Fruit fly (Drosophila melanogaster) S2 (cell line): ENCODE data around the gene Rhau.
A peak's percentile ranks its signal among the peaks of the same experiment; 100 is the strongest.

Experiments
- CG8478 ChIP-seq: fragments of >200 bp; optimal IDR thresholded peaks from 2 replicates; lab custom pipeline; 2018
- CTCF ChIP-seq, 2 experiments: fragments of >200 bp; optimal IDR thresholded peaks; 2 replicates each; lab custom pipeline; 2018

The Rhau gene

DNA sequence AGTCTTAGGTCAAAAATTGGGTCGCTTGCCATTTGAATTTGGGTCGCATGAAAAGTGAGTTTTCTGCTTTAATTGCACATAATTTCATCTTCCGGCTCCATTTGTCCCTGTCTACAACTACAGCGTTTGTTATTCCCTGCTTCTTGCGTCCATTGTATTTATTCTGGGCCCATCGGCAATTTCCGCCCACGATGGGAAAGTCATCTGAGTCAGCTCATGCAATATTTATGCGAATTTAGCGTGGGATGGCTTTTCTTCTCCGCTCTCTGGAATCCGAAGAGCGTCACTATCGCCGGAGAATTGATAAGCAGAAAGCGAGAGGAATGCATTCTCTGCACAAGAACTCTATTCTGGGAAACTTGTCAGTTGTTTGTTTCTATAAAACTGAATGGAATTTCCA lies 34.7 kb upstream of the Rhau start:
- TF ChIP-seq CG8478 (no peak), CTCF (optimal IDR thresholded peaks at IDR 0.05; lab: Kevin White, UChicago) (no peak)

DNA sequence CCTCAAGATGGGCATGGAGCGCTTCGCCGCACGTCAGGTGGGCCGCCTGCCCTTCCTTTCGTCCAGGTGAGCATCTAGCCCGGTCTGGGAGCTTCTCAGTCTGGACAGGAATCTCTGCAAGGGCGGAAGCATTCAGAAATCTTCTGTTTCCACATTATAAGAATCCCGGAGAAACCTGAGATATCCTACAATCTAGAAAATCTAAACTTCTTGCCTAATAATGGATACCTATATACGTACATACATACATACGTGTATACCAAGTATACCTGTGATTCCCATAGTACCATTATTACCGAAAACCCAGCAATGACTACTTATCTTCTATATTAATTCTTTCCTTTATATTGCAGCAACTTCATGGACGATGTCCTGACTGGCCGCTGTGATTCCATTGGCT lies 30.3 kb upstream of the Rhau start:
- no peak for TF ChIP-seq CG8478
- TF ChIP-seq CTCF (optimal IDR thresholded peaks at IDR 0.05; lab: Kevin White, UChicago) = no peak

DNA sequence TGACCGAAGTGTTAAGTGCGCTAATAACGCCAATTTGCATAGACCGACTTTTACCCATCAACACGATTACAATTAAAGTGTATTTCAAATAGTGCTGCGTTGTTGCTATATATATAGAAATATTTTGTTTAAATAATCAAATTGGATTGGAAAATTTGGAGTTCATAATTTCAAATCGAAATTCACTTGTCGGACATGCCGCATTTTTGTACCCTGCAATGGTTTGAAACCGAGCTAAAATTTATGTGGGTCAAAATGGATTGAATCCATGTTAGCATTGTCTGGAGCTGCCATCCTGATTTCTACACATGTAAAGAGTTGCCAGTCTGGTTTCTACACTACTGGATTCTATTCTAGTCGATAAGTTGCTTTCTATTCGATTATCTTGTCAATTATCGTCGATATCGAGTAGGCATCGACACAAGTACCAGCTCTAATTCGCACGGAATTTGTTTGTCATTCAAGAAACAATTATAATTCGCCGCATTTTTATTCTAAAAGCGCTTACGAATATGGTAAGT lies 29.5 kb upstream of the Rhau start, which contains the start of gene Pomp:
Pomp (plus strand) TSS at position 386 of the 521 bp plus-strand sequence.
- peak; percentile 77 to 78 for TF ChIP-seq CTCF (optimal IDR thresholded peaks at IDR 0.05; lab: Kevin White, UChicago)
- TF ChIP-seq CG8478 = no peak

DNA sequence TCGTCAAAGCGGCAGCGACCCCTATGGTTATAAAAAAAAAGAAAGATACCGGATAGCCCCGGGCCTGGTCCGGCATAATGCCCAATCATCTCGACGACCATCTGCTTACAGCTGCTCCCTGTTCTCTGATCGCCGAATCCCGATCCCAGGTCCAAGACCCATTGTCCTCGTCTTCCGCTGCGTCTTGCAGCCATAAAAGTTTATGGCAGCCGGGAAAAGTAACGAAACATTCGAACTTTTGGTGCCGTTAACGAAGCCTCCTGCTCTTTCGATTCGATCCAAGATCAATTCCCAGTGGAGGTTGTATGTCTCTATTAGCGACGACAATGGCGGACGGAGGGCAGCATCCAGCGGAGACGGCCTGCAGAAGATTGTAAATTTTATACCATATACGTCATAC lies 27.5 kb upstream of the Rhau start:
- TF ChIP-seq CTCF (optimal IDR thresholded peaks at IDR 0.05; lab: Kevin White, UChicago) (no peak), CG8478 (no peak)

DNA sequence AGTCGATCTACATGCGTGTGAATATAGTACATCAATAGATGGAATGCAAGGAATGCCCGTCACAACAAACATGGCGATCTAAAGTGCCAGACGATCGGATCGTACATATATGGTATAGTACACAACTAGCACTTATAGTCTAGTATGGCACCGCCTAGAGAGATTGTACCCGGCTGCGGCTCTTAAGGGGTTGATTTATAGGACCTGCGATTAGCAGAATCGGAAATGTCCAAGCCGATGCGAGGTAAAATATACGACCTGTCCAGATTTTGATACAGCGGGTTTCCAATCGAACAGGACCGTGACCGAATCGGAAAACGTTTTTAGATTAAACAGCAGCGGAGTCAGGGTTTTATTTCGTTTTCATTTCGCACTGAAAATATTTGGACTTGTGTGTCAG lies 26.1 kb upstream of the Rhau start:
- TF ChIP-seq CG8478 = no peak
- no peak for TF ChIP-seq CTCF (optimal IDR thresholded peaks at IDR 0.05; lab: Kevin White, UChicago)

DNA sequence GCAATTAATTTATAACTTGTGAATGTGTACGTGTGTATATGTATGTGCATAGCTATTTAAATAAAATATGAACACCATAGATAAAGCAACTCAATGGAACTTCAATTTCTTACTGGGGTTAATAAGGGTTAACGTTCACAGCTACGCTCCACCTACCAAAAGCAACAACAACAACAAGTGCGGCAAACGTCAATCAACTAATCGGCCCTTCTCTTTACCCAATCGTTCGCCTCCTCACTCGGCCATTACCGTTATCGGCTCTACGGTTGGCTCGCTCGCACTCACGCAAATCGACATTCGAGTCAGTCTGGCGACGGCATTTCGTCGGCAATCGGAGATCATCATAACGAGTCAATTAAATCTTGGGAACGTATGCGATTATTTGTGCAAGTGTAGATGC lies 25.3 kb upstream of the Rhau start:
- TF ChIP-seq CTCF (optimal IDR thresholded peaks at IDR 0.05; lab: Kevin White, UChicago) (no peak), CG8478 (no peak)

DNA sequence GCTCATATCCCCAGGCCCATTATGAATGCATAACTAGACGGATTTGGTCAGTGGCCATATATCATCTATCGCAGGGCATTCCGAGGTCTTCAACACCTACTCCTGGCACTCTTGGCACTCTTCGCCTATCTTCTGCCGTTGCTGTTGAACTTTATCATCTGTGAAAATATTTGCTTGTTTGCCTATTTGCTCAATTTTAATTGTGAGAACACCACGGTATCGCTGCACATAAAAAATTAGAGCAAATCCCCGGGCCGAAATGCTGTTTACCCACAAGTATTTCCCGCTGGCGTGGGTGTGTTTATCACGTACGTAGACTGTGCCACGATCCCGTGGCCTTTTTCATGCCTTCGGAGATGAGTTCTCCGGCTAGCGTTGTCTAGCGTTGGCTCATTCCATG lies 23.0 kb upstream of the Rhau start:
- TF ChIP-seq CTCF (optimal IDR thresholded peaks at IDR 0.05; lab: Kevin White, UChicago) (no peak), CG8478 (no peak)

DNA sequence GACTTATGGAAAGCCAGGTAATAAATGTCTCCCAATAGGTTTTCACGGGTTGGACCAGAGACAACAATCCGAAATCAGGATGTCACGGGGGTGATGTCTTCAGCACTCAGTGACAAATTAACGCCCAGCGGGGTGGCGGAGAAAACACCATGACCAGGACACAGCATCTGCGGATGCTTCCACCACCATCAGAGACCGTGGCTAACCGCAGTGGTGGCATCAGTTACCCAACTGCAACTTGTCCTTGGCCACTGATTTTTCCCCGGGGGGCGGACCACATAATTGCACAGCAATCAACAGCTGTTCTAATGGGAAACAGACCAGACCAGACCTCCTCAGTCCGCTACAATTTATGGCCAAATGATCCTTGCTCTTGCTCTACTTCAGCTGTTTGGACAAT lies 20.6 kb upstream of the Rhau start:
- no peak for TF ChIP-seq CG8478
- no peak for TF ChIP-seq CTCF (optimal IDR thresholded peaks at IDR 0.05; lab: Kevin White, UChicago)

DNA sequence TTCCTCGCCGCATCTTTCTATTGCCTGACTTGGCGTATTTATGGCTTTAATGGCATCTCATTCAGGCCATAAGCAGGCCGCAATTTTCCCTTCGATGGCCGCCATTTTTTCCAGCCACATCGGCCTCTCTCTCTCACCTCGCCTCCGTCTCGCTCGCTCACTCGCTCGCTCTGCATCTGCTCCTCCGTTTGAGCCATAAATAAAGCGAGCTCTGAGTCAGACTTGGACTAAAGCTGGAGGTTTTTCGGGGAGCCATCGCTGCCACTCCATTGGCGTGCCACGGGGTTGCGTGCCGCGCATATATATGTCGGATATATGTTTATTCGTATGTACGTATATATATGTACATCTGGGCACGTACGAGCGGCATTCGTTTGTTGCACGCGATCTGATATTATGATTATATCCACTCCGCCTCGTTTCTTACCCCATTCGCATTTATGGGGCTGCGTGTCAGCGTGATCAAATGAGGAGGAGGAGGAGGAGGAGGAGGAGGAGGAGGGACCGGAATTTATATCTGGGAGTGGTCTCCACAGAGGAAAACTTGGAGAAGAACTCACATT lies 19.2 kb upstream of the Rhau start:
- TF ChIP-seq CG8478 (no peak), CTCF (optimal IDR thresholded peaks at IDR 0.05; lab: Kevin White, UChicago) (no peak)

DNA sequence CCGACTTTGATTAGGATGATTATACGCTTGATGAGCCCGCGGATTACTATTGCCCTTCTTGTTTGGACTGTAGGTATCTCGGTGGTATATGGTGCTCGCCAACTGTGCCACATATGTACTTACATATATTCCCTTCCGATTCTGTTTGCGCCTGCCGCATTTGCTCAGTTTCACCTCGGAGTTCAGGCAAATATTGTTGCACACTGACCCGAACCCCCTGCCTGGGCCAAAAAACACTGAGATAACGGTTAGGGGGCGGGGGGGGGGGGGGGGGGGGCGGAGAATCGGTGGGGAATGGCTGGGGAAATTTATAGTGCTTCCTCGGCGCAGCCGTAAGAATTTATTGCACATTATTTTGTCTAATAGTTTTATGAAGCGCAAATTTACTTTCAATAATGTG lies 18.2 kb upstream of the Rhau start:
- no peak for TF ChIP-seq CG8478
- TF ChIP-seq CTCF (optimal IDR thresholded peaks at IDR 0.05; lab: Kevin White, UChicago) = no peak

DNA sequence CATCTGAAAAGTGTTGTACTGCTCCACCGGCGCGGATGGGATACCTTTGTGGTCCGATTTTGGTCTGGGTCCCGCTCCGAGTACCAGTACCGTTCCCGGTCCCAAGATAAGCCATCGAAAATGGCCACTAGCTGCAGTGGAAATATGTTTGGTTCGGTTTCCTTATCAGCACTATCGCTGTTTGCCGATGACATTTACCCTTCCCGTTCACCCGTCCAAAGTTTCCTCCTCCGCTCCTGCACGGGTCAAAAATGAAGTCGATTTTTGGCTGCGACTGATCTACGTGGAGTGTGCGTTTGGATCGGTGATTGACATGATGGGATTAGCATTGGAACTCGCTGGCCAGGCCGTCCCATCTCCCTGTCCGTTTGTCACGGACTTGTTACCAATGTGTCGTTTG lies 16.7 kb upstream of the Rhau start:
- TF ChIP-seq CG8478 (no peak), CTCF (optimal IDR thresholded peaks at IDR 0.05; lab: Kevin White, UChicago) (no peak)

DNA sequence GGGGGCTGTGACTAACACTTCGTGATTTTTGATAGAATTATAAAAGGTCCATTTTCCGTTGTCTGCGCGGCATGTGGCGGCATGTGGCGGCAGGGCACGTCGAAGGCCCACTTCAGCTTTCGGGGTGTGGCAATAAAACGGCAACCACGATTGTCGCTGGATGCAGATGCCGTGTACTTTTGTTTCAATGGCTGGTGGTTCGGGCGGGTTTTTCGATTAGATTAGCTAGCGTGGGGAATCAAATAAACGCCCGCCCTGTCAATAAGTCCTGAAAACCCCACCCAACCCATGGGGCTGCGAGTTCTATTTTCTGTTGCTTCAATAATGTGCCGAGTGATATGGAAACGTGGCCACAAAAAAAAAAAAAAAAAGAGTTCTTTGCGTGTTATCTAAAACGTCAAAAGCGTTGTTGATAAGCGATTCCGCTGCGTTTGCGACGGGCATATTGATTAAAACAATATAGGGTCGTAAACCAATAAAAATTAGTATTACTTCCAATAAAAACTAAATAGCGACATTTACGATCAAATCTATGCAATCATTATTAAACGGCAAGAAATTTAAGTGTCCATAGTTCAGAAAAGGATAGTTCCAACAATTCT lies 15.8 kb upstream of the Rhau start:
- TF ChIP-seq CTCF (optimal IDR thresholded peaks at IDR 0.05; lab: Kevin White, UChicago) = no peak
- no peak for TF ChIP-seq CG8478

DNA sequence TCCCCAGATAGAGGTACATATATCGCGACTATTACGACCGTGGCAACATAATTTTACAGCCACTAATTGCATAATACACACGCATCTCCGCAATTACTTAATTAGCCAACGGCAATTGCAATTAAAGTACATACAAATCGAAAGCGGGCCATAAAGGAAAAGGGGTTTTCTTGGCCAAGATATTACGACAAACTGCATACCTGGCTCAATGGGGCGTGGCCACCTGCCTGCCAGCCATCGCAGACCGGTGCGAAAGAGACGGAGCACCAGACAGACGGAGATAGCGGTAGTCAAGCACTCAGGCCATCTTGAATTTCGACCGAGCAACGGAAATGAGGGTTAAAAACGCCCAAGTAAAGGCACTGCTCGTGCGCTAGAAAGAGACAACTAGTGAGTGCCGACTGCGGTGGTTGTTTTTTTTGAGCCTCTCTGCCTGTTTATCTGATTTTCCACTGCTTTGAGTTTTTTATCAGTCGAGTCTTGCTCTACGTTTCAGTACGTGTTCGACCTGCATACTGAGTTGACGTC lies 12.5 kb upstream of the Rhau start, which contains the start of gene cad:
cad (plus strand) TSS at position 490 of the 528 bp plus-strand sequence.
- TF ChIP-seq CTCF (optimal IDR thresholded peaks at IDR 0.05; lab: Kevin White, UChicago) (peak; percentile 52 to 64), CG8478 (no peak)

DNA sequence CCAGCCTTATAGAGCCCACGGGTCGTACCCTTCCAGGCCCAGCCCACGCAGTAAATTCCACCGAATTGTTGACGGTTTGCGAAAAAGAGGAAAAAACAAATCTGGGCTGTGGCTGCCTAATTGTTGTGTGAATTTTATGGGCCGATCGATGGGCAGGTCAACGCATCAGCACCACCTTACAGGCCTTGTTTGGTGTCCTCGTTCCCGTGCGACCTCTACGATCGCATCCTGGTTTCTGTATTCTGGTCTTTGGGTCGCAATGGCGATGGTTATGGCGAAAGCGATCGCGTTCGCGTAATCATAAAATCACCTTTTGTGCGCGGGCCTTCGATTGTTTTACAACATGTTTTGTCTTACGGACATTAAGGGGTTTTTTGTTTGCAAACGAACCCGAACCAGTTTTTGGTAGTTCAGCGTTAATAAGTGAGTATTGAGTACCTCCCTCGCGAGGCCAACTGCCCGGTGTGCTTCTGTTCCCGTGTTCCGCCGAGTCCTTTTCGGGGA lies 10.8 kb upstream of the Rhau start:
- TF ChIP-seq CTCF (optimal IDR thresholded peaks at IDR 0.05; lab: Kevin White, UChicago) (no peak), CG8478 (no peak)

DNA sequence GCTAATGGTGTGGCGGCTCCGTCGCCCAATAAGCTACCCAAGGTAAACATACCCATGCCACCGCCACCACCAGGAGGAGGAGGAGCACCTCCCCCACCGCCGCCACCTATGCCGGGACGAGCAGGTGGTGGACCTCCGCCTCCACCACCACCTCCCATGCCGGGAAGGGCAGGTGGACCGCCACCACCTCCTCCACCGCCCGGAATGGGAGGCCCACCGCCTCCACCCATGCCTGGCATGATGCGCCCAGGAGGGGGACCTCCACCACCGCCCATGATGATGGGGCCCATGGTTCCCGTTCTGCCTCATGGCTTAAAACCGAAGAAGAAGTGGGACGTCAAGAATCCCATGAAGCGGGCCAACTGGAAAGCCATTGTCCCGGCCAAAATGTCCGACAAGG lies 6.9 kb upstream of the Rhau start:
- TF ChIP-seq CG8478 (no peak), CTCF (optimal IDR thresholded peaks at IDR 0.05; lab: Kevin White, UChicago) (no peak)

DNA sequence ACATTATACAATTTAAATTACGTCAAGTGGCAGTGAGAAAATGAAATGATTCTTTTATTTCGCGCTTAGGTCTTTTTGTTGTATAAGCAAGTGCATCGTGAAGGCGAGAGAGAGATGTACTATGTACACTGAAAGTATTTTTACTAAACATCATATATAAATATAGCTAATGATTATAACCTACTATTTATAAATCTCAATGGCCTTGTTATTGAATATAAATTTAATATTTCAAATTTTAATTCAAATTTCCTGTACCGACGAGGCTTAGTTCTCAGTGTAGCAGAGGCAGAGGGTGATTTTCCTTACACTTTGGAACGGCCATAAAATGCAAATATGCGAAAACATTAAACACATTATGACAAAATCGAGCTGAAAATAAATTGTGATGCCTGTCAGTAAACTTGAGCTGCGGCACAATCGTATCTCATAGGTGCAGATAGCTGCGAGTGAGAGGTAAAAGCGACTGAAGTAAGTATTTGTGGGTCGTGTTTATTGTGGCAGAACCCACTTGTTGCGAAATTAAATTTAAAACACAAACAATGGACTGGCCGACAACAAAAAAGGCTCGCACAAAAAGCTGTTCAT lies 4.3 kb upstream of the Rhau start:
- no peak for TF ChIP-seq CTCF (optimal IDR thresholded peaks at IDR 0.05; lab: Kevin White, UChicago)
